Worm (Caenorhabditis elegans) whole organism, L2 larva: ENCODE data around the gene col-104.

ENCODE experiments used
- ama-1 ChIP-seq: fragments of 150-350 bp; optimal IDR thresholded peaks from 2 replicates; lab custom pipeline; 2018; ENCODE audit warnings: inconsistent platforms
- blmp-1 ChIP-seq: sonication (generic microtip); optimal IDR thresholded peaks from 2 replicates; lab custom pipeline; 2017; ENCODE audit warnings: missing genetic modification characterization, mild to moderate bottlenecking, missing compliant biosample characterization, antibody characterized with exemption, moderate library complexity; ENCODE audit not compliant: insufficient read depth
- dmd-4 ChIP-seq: sonication (generic microtip); optimal IDR thresholded peaks from 2 replicates; lab custom pipeline; 2017; ENCODE audit warnings: missing biosample characterization, missing genetic modification characterization
- elt-1 ChIP-seq: fragments of 150-350 bp; optimal IDR thresholded peaks from 2 replicates; lab custom pipeline; 2014; ENCODE audit warnings: missing biosample characterization, missing genetic modification characterization
- lin-13 ChIP-seq: fragments of 150-350 bp; optimal IDR thresholded peaks from 2 replicates; lab custom pipeline; 2014; ENCODE audit warnings: missing biosample characterization, missing genetic modification reagents, missing genetic modification characterization
- lin-39 ChIP-seq: fragments of 150-350 bp; optimal IDR thresholded peaks from 2 replicates; lab custom pipeline; 2014; ENCODE audit warnings: missing biosample characterization, missing genetic modification reagents, missing genetic modification characterization
- nhr-25 ChIP-seq: fragments of 150-350 bp; sonication (generic microtip); optimal IDR thresholded peaks from 3 replicates; lab custom pipeline; 2014; ENCODE audit warnings: missing biosample characterization, missing genetic modification characterization
- nhr-77 ChIP-seq: fragments of 150-350 bp; optimal IDR thresholded peaks from 2 replicates; lab custom pipeline; 2014; ENCODE audit warnings: missing biosample characterization, missing genetic modification characterization
- unc-55 ChIP-seq: fragments of 150-350 bp; sonication (generic microtip); optimal IDR thresholded peaks from 3 replicates; lab custom pipeline; 2014; ENCODE audit warnings: missing biosample characterization, missing genetic modification reagents, missing genetic modification characterization
- unc-62 ChIP-seq: fragments of 150-350 bp; optimal IDR thresholded peaks from 2 replicates; lab custom pipeline; 2014; ENCODE audit warnings: missing biosample characterization, missing genetic modification reagents, missing genetic modification characterization
- ztf-11 ChIP-seq: sonication (generic microtip); optimal IDR thresholded peaks from 2 replicates; lab custom pipeline; 2017; ENCODE audit warnings: missing biosample characterization, missing genetic modification characterization
- ztf-4 ChIP-seq: fragments of 150-350 bp; optimal IDR thresholded peaks from 2 replicates; lab custom pipeline; 2014; ENCODE audit warnings: missing biosample characterization, missing genetic modification characterization

DNA sequence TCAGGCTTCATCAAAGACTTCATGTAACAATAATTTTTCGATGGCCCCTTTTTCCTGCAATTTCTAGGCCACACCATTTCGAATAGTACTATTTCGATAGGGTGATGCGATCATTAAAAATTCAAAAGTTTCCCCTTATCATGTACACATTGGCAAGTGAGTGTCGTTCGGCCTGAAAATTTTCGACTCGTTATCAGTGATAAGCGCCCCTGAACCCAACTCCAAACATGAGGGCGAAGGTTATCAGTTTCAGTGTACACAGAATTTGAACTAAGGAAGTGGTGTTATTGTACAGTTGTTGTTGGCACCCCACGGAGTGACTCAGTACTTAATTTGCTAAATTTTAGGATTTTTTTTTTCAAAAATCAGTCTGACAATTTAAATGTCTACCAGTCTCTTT, 23.8 kb upstream of the col-104 start:
- no peak for TF ChIP-seq ztf-4 (tag; lab: Kevin White, UChicago)
- TF ChIP-seq blmp-1 (tag; lab: Kevin White, UChicago), result no peak
- no peak for TF ChIP-seq unc-55 (GFP tag; lab: Kevin White, UChicago)
- no peak for TF ChIP-seq lin-39 (tag; lab: Kevin White, UChicago)
- no peak for TF ChIP-seq dmd-4
- no peak for TF ChIP-seq elt-1 (tag; lab: Kevin White, UChicago)
- TF ChIP-seq ztf-11 (tag; lab: Kevin White, UChicago), result no peak
- TF ChIP-seq ama-1, result no peak
- TF ChIP-seq unc-62 (GFP tag; lab: Kevin White, UChicago), result no peak
- TF ChIP-seq nhr-25 (tag; lab: Kevin White, UChicago), result no peak
- no peak for TF ChIP-seq nhr-77 (tag; lab: Kevin White, UChicago)
- no peak for TF ChIP-seq lin-13 (GFP tag; lab: Kevin White, UChicago)
